Worm (Caenorhabditis elegans): Measurements from ENCODE around the gene gasr-8.

DNA sequence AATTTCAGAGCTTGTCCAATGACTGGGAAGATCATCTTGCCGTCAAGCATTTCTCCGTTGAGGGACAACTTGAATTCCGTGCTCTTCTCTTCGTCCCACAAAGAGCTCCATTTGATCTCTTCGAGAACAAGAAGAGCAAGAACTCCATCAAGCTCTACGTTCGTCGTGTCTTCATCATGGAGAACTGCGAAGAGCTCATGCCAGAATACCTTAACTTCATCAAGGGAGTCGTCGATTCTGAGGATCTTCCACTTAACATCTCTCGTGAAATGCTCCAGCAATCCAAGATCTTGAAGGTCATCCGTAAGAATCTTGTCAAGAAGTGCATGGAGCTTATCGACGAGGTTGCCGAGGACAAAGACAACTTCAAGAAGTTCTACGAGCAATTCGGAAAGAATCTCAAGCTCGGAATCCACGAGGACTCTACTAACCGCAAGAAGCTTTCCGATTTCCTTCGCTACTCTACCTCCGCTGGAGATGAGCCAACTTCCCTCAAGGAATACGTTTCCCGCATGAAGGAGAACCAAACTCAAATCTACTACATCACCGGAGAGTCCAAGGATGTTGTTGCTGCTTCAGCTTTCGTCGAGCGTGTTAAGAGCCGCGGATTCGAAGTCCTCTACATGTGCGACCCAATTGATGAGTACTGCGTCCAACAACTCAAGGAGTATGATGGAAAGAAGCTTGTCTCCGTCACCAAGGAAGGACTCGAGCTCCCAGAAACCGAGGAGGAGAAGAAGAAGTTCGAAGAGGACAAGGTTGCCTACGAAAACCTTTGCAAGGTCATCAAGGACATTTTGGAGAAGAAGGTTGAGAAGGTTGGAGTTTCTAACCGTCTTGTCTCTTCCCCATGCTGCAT is 1.6 kb upstream of the gasr-8 start:
- TF ChIP-seq nhr-237 (tag; optimal IDR thresholded peaks at IDR 0.05) (no peak), ZK546.5 (tag; optimal IDR thresholded peaks at IDR 0.05) (no peak), unc-55 (GFP tag; optimal IDR thresholded peaks at IDR 0.05) (no peak), F13H6.1 (tag; optimal IDR thresholded peaks at IDR 0.05) (no peak), fos-1 (tag; optimal IDR thresholded peaks at IDR 0.05) (no peak), mbf-1 (tag; optimal IDR thresholded peaks at IDR 0.05) (no peak), lsy-2 (tag; optimal IDR thresholded peaks at IDR 0.05) (no peak), R02D3.7 (tag; optimal IDR thresholded peaks at IDR 0.05) (no peak), elt-1 (tag; optimal IDR thresholded peaks at IDR 0.05) (no peak), snpc-4 (tag; optimal IDR thresholded peaks at IDR 0.05) (no peak), unc-62 (GFP tag; optimal IDR thresholded peaks at IDR 0.05) (no peak), lin-39 (tag; optimal IDR thresholded peaks at IDR 0.05) (no peak), nhr-11 (tag; optimal IDR thresholded peaks at IDR 0.05) (no peak)

All from whole organism, L2 larva.